Worm (Caenorhabditis elegans) whole organism, early embryonic: Measurements from ENCODE around the gene nos-3.
"Not testable (repeated sequence)": the region's sequence is repeated elsewhere in the genome, so short reads cannot be mapped to it uniquely, and the experiment has no call there.

Source experiments
- B0310.2 ChIP-seq: sonication (generic microtip); optimal IDR thresholded peaks from 2 replicates; lab custom pipeline; 2016; ENCODE audit warnings: mild to moderate bottlenecking, missing genetic modification characterization, missing compliant biosample characterization
- F13C5.2 ChIP-seq: sonication (generic microtip); optimal IDR thresholded peaks from 2 replicates; lab custom pipeline; 2017; ENCODE audit warnings: mild to moderate bottlenecking, missing genetic modification characterization, inconsistent platforms, missing compliant biosample characterization
- aly-1 ChIP-seq: sonication (generic microtip); optimal IDR thresholded peaks from 2 replicates; lab custom pipeline; 2016; ENCODE audit warnings: missing genetic modification characterization, missing compliant biosample characterization
- ama-1 ChIP-seq: fragments of 150-350 bp; optimal IDR thresholded peaks from 2 replicates; lab custom pipeline; 2014
- ceh-13 ChIP-seq: fragments of 200-800 bp; sonication (Bioruptor generic); optimal IDR thresholded peaks from 2 replicates; lab custom pipeline; 2018; ENCODE audit warnings: mild to moderate bottlenecking, missing genetic modification characterization, missing compliant biosample characterization
- ceh-36 ChIP-seq: sonication (generic microtip); optimal IDR thresholded peaks from 2 replicates; lab custom pipeline; 2016; ENCODE audit warnings: missing genetic modification characterization, inconsistent platforms, missing compliant biosample characterization
- ets-7 ChIP-seq: sonication (generic microtip); optimal IDR thresholded peaks from 2 replicates; lab custom pipeline; 2016; ENCODE audit warnings: missing genotype, missing genetic modification characterization, missing compliant biosample characterization
- flt-1 ChIP-seq: fragments of 200-800 bp; sonication (Bioruptor generic); IDR thresholded peaks from 2 replicates; pipeline ENCODE4 v1.3.6; 2022; ENCODE audit warnings: missing genetic modification characterization, missing compliant biosample characterization
- hmbx-1 ChIP-seq: sonication (generic microtip); optimal IDR thresholded peaks from 2 replicates; lab custom pipeline; 2016; ENCODE audit warnings: mild to moderate bottlenecking, missing genetic modification characterization, missing compliant biosample characterization
- hmg-4 ChIP-seq: fragments of 200-800 bp; sonication (Bioruptor generic); optimal IDR thresholded peaks from 2 replicates; lab custom pipeline; 2018; ENCODE audit warnings: mild to moderate bottlenecking, missing genetic modification characterization, missing compliant biosample characterization
- hnd-1 ChIP-seq: sonication (generic microtip); optimal IDR thresholded peaks from 2 replicates; lab custom pipeline; 2016; ENCODE audit warnings: missing genetic modification characterization, missing compliant biosample characterization
- pes-1 ChIP-seq: fragments of 200-800 bp; sonication (Bioruptor generic); IDR thresholded peaks from 2 replicates; pipeline ENCODE4 v1.3.6; 2022; ENCODE audit warnings: missing genetic modification reagents, missing genetic modification characterization, missing compliant biosample characterization
- scrt-1 ChIP-seq: fragments of 200-800 bp; sonication (Bioruptor generic); IDR thresholded peaks from 2 replicates; pipeline ENCODE4 v1.3.6; 2022; ENCODE audit warnings: missing genetic modification characterization, missing compliant biosample characterization
- sea-1 ChIP-seq: fragments of 200-800 bp; sonication (Bioruptor generic); conservative IDR thresholded peaks from 2 replicates; pipeline ENCODE4 v1.3.6; 2022; ENCODE audit warnings: missing genetic modification characterization, missing compliant biosample characterization
- tbx-11 ChIP-seq: fragments of 200-800 bp; sonication (Bioruptor generic); IDR thresholded peaks from 2 replicates; pipeline ENCODE4 v1.3.6; 2022; ENCODE audit warnings: missing genetic modification characterization, missing compliant biosample characterization
- tbx-37 ChIP-seq: fragments of 200-800 bp; sonication (Bioruptor generic); conservative IDR thresholded peaks from 2 replicates; pipeline ENCODE4 v1.3.6; 2022; ENCODE audit warnings: missing genetic modification reagents, missing genetic modification characterization, missing compliant biosample characterization
- tra-4 ChIP-seq: sonication (generic microtip); optimal IDR thresholded peaks from 2 replicates; lab custom pipeline; 2017; ENCODE audit warnings: missing genetic modification characterization, missing compliant biosample characterization

Gene nos-3

DNA sequence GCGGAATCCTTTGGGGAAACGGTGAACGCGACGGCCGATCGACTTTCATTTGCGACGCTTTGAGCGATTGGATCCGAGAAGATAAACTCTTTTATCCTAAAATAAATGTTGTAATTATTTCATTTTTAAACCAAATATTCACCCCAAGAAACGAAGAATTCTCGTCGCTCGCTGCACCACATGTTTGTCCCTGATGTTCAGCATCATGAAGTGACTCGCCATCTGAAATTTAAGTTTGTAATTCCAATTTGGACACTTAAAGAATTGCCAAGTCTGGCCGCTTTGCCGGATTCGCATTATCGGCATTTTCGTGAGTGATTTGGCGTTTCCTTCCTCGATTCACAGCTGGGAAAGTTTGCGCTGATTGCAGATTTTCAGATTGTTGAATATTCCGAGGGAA lies 28.2 kb upstream of the nos-3 start, which contains the start of gene Y53C12A.6:
Y53C12A.6 (minus strand) TSS at position 101 of the 400 bp plus-strand sequence.
- TF ChIP-seq ceh-13 (GFP tag; lab: Kevin White, UChicago): no peak
- TF ChIP-seq pes-1 (GFP tag; lab: Robert Waterston, UW): no peak
- TF ChIP-seq sea-1: no peak
- TF ChIP-seq hnd-1 (tag; lab: Kevin White, UChicago): no peak
- TF ChIP-seq tra-4 (tag; lab: Kevin White, UChicago): no peak
- TF ChIP-seq ceh-36 (tag; lab: Kevin White, UChicago): no peak
- no peak for TF ChIP-seq ama-1 (lab: Kevin White, UChicago)

DNA sequence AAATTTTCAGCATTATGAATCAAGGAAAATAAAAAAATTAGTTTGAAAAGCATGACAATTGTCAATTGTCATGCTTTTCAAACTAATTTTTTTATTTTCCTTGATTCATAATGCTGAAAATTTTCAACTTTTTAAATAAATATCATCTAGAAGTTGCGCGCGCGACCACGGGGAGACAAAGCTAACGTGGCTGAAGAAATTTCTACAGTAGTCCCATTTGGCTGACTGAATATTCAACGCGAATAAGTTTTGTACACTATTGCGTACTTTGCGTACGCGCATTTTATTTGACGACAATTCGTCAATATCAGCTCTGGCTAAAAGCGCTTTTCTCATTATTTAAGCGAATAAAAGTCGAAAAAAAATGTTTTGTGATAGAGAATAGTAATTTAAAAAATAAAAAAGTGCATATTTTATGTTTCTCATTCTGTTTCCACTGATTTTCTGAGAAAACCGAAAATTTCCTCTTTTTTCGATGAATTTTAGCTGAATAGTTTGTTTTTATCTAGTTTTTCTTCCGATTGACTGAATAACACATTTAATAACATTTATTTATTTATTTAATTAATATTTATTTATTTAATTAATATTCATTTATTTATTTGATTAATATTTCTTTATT lies 27.4 kb upstream of the nos-3 start, which contains the start of gene Y53C12A.11:
Y53C12A.11 (minus strand) TSS at position 68 of the 622 bp plus-strand sequence.
- TF ChIP-seq B0310.2 (tag; lab: Kevin White, UChicago); tra-4 (tag; lab: Kevin White, UChicago); tbx-11: not testable (repeated sequence)

DNA sequence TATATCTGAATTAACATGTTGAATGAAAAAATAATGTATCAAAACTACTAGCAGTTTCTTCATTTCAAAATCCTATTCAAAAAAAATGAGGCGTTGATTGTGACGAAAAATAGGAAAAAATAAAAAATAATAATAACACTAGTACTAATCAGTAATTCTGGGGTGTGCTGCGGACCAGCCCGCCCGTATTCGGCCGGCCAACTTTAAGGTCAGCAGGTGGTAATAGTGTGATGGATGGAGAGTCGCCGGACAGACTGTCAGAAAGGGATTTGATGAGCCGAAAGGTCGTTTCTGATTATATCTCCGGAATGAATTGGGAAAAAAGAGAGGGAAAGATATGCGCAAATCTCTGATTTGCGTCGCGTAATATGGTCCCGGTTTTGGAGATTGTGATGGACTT lies 21.7 kb upstream of the nos-3 start, which contains the start of gene cutl-2:
cutl-2 (minus strand) TSS at position 210 of the 400 bp plus-strand sequence.
- TF ChIP-seq aly-1 (tag; lab: Kevin White, UChicago) (no peak), tra-4 (tag; lab: Kevin White, UChicago) (no peak), hnd-1 (tag; lab: Kevin White, UChicago) (no peak), hmg-4 (GFP tag; lab: Kevin White, UChicago) (no peak), flt-1 (GFP tag; lab: Robert Waterston, UW) (no peak), ceh-36 (tag; lab: Kevin White, UChicago) (no peak)

ce11 chrII:9725056-9725455 lies 21.1 kb upstream of the nos-3 start:
- TF ChIP-seq hmg-4 (GFP tag; lab: Kevin White, UChicago): no peak
- no peak for TF ChIP-seq ceh-13 (GFP tag; lab: Kevin White, UChicago)
- no peak for TF ChIP-seq tbx-37 (GFP tag; lab: Robert Waterston, UW)
- TF ChIP-seq ama-1 (lab: Kevin White, UChicago): no peak
- TF ChIP-seq pes-1 (GFP tag; lab: Robert Waterston, UW): no peak
- TF ChIP-seq ceh-36 (tag; lab: Kevin White, UChicago): no peak
- no peak for TF ChIP-seq ets-7 (tag; lab: Kevin White, UChicago)
- TF ChIP-seq hnd-1 (tag; lab: Kevin White, UChicago): no peak

- TF ChIP-seq ceh-36 (tag; lab: Kevin White, UChicago): no peak
- TF ChIP-seq tbx-11: no peak
- TF ChIP-seq scrt-1 (GFP tag; lab: Robert Waterston, UW): no peak
- TF ChIP-seq sea-1: no peak
- no peak for TF ChIP-seq hmbx-1 (tag; lab: Kevin White, UChicago)
- TF ChIP-seq B0310.2 (tag; lab: Kevin White, UChicago): no peak
- no peak for TF ChIP-seq flt-1 (GFP tag; lab: Robert Waterston, UW)
- no peak for TF ChIP-seq ets-7 (tag; lab: Kevin White, UChicago)
- TF ChIP-seq pes-1 (GFP tag; lab: Robert Waterston, UW): no peak
- TF ChIP-seq tbx-37 (GFP tag; lab: Robert Waterston, UW): no peak
- no peak for TF ChIP-seq ceh-13 (GFP tag; lab: Kevin White, UChicago)
- TF ChIP-seq hmg-4 (GFP tag; lab: Kevin White, UChicago): no peak
- TF ChIP-seq F13C5.2 (tag; lab: Kevin White, UChicago): no peak
- TF ChIP-seq aly-1 (tag; lab: Kevin White, UChicago): no peak
- no peak for TF ChIP-seq ama-1 (lab: Kevin White, UChicago)
- TF ChIP-seq hnd-1 (tag; lab: Kevin White, UChicago): no peak
Measured at ce11 chrII:9727192-9727699, 18.9 kb upstream of the nos-3 start.

ce11 chrII:9728506-9728905 lies 17.6 kb upstream of the nos-3 start:
- TF ChIP-seq ceh-13 (GFP tag; lab: Kevin White, UChicago) (no peak), ceh-36 (tag; lab: Kevin White, UChicago) (no peak), hmbx-1 (tag; lab: Kevin White, UChicago) (no peak), ama-1 (lab: Kevin White, UChicago) (no peak), tbx-11 (no peak), hnd-1 (tag; lab: Kevin White, UChicago) (no peak), pes-1 (GFP tag; lab: Robert Waterston, UW) (no peak), flt-1 (GFP tag; lab: Robert Waterston, UW) (no peak), aly-1 (tag; lab: Kevin White, UChicago) (no peak), ets-7 (tag; lab: Kevin White, UChicago) (no peak), sea-1 (no peak)

DNA sequence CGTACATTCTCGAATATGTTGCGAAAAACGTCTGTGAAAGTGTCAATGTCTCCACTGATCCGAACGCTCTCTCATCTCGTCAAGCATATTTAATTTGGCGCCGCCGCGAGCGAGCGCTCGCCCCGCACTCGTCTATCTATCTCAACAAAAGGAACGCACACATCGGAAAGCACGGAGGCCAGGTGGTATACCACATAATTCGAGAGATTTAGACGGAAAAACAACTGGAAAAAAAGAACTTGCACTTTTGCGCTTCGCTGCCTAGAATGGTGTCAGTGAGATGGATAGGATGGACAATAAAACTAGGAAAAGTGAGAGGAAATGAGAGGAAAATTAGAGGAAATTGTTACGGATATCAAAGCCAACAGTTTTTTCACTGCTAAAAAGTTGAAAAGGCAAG lies 16.9 kb upstream of the nos-3 start:
- TF ChIP-seq ceh-36 (tag; lab: Kevin White, UChicago) (no peak), F13C5.2 (tag; lab: Kevin White, UChicago) (no peak), hmbx-1 (tag; lab: Kevin White, UChicago) (no peak), B0310.2 (tag; lab: Kevin White, UChicago) (no peak), hnd-1 (tag; lab: Kevin White, UChicago) (no peak), hmg-4 (GFP tag; lab: Kevin White, UChicago) (no peak), flt-1 (GFP tag; lab: Robert Waterston, UW) (no peak), scrt-1 (GFP tag; lab: Robert Waterston, UW) (no peak), pes-1 (GFP tag; lab: Robert Waterston, UW) (no peak), ets-7 (tag; lab: Kevin White, UChicago) (no peak), tbx-11 (no peak)
